Worm (Caenorhabditis elegans): ENCODE data around the gene nhr-145.

nhr-145 gene

ce11 chrV:19119260-19119659 lies 31.7 kb downstream of the nhr-145 start, which contains the start of gene Y39B6A.13:
Y39B6A.13 (minus strand) TSS chrV:19119425.
- TF ChIP-seq lsy-2 (tag; optimal IDR thresholded peaks at IDR 0.05), result peak in 1 of 2 experiments; percentile 52
- TF ChIP-seq T20F7.1 (GFP tag; optimal IDR thresholded peaks at IDR 0.05), result peak; percentile 97
- TF ChIP-seq aha-1 (tag), result peak; percentile 12
- no peak for TF ChIP-seq ceh-62 (tag; optimal IDR thresholded peaks at IDR 0.05)
- TF ChIP-seq dmd-8 (GFP tag; IDR thresholded peaks at IDR 0.05), result no peak
- TF ChIP-seq mep-1 (tag; optimal IDR thresholded peaks at IDR 0.05), result peak; percentile 43
- peak; percentile 30 for TF ChIP-seq nhr-28 (tag; optimal IDR thresholded peaks at IDR 0.05)
- TF ChIP-seq Y48G9A.11 (GFP tag; IDR thresholded peaks at IDR 0.05), result peak; percentile 99
- peak; percentile 62 for TF ChIP-seq mes-2 (tag; optimal IDR thresholded peaks at IDR 0.05; ENCODE audit: poor library complexity, severe bottlenecking)
- peak; percentile 78 for TF ChIP-seq R02D3.7 (tag; optimal IDR thresholded peaks at IDR 0.05)
- TF ChIP-seq zfp-3 (GFP tag; conservative IDR thresholded peaks at IDR 0.05), result no peak
- TF ChIP-seq dpl-1 (GFP tag; optimal IDR thresholded peaks at IDR 0.05), result peak; percentile 82
- peak; percentile 23; the same call in 1 of the 2 replicates for TF ChIP-seq lin-38 (GFP tag; IDR thresholded peaks at IDR 0.05)

DNA sequence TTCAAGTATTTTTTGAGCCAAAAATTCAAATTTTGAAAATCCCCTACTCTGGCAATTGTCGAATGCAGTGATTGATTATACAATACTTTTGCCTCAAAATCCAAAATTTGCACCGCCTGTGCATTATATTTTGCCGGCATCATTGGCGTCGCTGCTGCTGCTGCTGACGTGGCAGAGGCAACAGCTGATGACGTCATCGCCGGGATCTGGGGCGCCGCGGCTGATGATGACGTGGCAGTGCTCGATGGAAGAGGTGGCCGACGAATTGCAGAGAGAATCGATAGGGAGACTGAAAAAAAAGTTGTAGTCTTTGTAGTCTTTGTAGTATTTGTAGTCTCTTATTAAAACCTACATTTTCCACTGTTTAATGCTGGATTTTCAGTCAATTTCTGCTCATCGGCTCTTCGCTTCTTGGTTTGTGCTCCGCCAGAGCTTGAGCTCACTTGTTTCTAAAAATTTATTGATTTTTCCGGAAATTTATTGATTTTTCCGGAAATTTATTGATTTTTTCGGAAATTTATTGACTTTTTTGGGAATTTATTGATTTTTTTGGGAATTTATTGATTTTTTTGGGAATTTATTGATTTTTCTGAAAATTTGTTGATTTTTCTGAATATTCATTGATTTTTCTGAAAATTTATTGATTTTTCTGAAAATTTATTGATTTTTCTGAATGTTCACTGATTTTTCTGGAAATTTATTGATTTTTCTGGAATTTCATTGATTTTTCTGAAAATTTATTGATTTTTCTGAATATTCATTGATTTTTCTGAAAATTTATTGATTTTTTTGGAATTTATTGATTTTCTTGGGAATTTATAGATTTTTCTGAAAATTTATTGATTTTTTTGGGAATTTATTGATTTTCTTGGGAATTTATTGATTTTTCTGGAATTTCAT lies 33.5 kb downstream of the nhr-145 start:
- TF ChIP-seq nhr-6 (tag; optimal IDR thresholded peaks at IDR 0.05) (no peak), ceh-28 (tag; optimal IDR thresholded peaks at IDR 0.05) (peak; percentile 56), aha-1 (tag) (no peak), lin-38 (GFP tag; IDR thresholded peaks at IDR 0.05) (no peak), set-16 (GFP tag; IDR thresholded peaks at IDR 0.05) (peak; percentile 66), mxl-2 (GFP tag; conservative IDR thresholded peaks at IDR 0.05) (no peak), zfp-2 (tag; optimal IDR thresholded peaks at IDR 0.05) (no peak), mes-2 (tag; optimal IDR thresholded peaks at IDR 0.05; ENCODE audit: poor library complexity, severe bottlenecking) (no peak)

DNA sequence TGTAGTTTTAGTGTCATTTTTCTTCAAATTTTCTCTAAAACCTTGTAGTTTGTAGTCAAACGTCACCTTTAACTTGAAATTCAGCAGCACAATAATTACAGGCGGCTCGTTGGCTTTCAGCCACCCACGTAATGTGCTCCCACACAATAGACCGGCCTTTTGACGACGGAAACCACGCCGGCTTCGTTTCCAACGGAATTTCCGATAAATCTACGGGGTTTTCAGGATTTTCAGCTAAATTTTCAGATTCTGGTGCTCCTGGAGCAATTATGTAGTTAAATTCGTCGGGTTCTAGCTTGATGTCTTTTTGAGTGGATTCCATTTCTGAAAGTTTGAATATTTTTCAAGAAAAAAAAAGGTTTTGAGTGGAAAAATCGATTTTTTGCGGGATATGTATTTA lies 37.1 kb downstream of the nhr-145 start, which contains the start of gene bed-1:
Gene bed-1 (minus strand): TSS at position 337 of the 400 bp plus-strand sequence.
- TF ChIP-seq daf-19 (GFP tag; conservative IDR thresholded peaks at IDR 0.05), result no peak
- TF ChIP-seq aha-1 (tag), result peak; percentile 68

DNA sequence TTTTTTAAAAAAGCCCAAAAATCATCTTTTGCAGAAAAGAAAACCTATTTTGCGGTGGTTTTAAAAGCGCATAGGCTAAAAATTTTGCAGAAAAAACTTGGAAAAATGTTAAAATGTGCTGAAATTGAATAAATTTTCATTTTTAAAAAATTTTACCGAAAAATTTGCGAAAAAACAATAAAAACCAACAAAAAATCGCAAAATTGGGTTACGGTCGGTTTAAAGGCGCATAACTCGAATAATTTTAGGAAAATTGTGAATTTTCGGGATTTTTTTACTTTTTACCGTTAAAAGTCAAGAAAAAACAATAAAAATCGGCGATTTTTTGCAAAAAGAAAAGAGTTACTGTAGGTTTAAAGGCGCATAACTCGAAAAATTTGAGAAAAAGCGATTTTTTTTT lies 37.7 kb downstream of the nhr-145 start:
- TF ChIP-seq ceh-28 (tag; optimal IDR thresholded peaks at IDR 0.05), result no peak
- TF ChIP-seq php-3 (GFP tag; IDR thresholded peaks at IDR 0.05), result no peak
- TF ChIP-seq madf-5 (GFP tag; IDR thresholded peaks at IDR 0.05), result no peak
- TF ChIP-seq ces-1 (GFP tag; optimal IDR thresholded peaks at IDR 0.05), result no peak
- no peak for TF ChIP-seq nhr-6 (tag; optimal IDR thresholded peaks at IDR 0.05)
- no peak for TF ChIP-seq ZK546.5 (tag; optimal IDR thresholded peaks at IDR 0.05)
- no peak for TF ChIP-seq skn-1 (tag; optimal IDR thresholded peaks at IDR 0.05)
- no peak for TF ChIP-seq F26F4.8 (GFP tag; conservative IDR thresholded peaks at IDR 0.05)
- TF ChIP-seq lsy-2 (tag; optimal IDR thresholded peaks at IDR 0.05), result no peak
- TF ChIP-seq unc-62 (GFP tag; optimal IDR thresholded peaks at IDR 0.05 in 1 of 2), result no peak
- no peak for TF ChIP-seq unc-62 (tag; optimal IDR thresholded peaks at IDR 0.05)
- no peak for TF ChIP-seq Y105C5A.15 (GFP tag; IDR thresholded peaks at IDR 0.05)
- no peak for TF ChIP-seq aha-1 (tag)
- TF ChIP-seq F49E8.2 (tag; optimal IDR thresholded peaks at IDR 0.05; ENCODE audit: borderline replicate concordance), result no peak
- TF ChIP-seq gei-8 (GFP tag; optimal IDR thresholded peaks at IDR 0.05), result no peak
- no peak for TF ChIP-seq daf-8 (GFP tag; IDR thresholded peaks at IDR 0.05)
- TF ChIP-seq zfp-2 (tag; optimal IDR thresholded peaks at IDR 0.05), result no peak
- no peak for TF ChIP-seq jun-1 (tag; optimal IDR thresholded peaks at IDR 0.05)

- no peak for TF ChIP-seq daf-12 (tag; optimal IDR thresholded peaks at IDR 0.05)
- no peak for TF ChIP-seq nhr-11 (tag; optimal IDR thresholded peaks at IDR 0.05)
- TF ChIP-seq pha-4 (GFP tag; IDR thresholded peaks at IDR 0.05), result peak; percentile 92
- no peak for TF ChIP-seq pha-4 (tag; optimal IDR thresholded peaks at IDR 0.05)
- no peak for TF ChIP-seq ceh-28 (tag; optimal IDR thresholded peaks at IDR 0.05)
- TF ChIP-seq dmd-9 (GFP tag; IDR thresholded peaks at IDR 0.05), result peak; percentile 58; the same call in 1 of the 2 replicates
- peak; percentile 83 for TF ChIP-seq Y48G9A.11 (GFP tag; IDR thresholded peaks at IDR 0.05)
- no peak for TF ChIP-seq F44E2.7 (GFP tag; IDR thresholded peaks at IDR 0.05)
- no peak for TF ChIP-seq nhr-237 (tag; optimal IDR thresholded peaks at IDR 0.05)
- no peak for TF ChIP-seq saeg-2 (GFP tag; IDR thresholded peaks at IDR 0.05)
- TF ChIP-seq nhr-77 (tag; optimal IDR thresholded peaks at IDR 0.05), result no peak
- peak in 1 of 2 experiments; percentile 55 for TF ChIP-seq daf-16 (GFP tag; optimal IDR thresholded peaks at IDR 0.05)
- peak; percentile 48 for TF ChIP-seq daf-16 (tag; optimal IDR thresholded peaks at IDR 0.05)
- peak; percentile 62; the same call in 1 of the 2 replicates for TF ChIP-seq ceh-44 (GFP tag; IDR thresholded peaks at IDR 0.05)
These were observed 38.3 kb downstream of the nhr-145 start for ce11 chrV:19125812-19126211.

Data from whole organism, L4 larva.